Fruit fly (Drosophila melanogaster) whole organism, embryonic: ENCODE data around the gene Stat92E.

Experiments used
- ATbp ChIP-seq: fragments of 200-800 bp; sonication (Bioruptor generic); optimal IDR thresholded peaks from 2 replicates; lab custom pipeline; 2017; ENCODE audit warnings: missing biosample characterization, mild to moderate bottlenecking, missing genetic modification characterization, missing genetic modification reagents
- BEAF-32 ChIP-seq: fragments of 200-800 bp; sonication (Bioruptor generic); optimal IDR thresholded peaks from 3 replicates; lab custom pipeline; 2017; ENCODE audit warnings: missing biosample characterization, missing genetic modification characterization, mild to moderate bottlenecking, moderate library complexity, missing genetic modification reagents
- CG10209 ChIP-seq: fragments of 200-800 bp; sonication (Bioruptor generic); optimal IDR thresholded peaks from 3 replicates; lab custom pipeline; 2017; ENCODE audit warnings: missing biosample characterization, mild to moderate bottlenecking, missing genetic modification characterization, missing genetic modification reagents
- CG10959 ChIP-seq: fragments of 200-800 bp; sonication (Bioruptor generic); IDR thresholded peaks from 2 replicates; pipeline ENCODE4 v1.3.6; 2022; ENCODE audit warnings: missing biosample characterization, missing genetic modification characterization
- CG12299 ChIP-seq: fragments of 200-800 bp; sonication (Bioruptor generic); optimal IDR thresholded peaks from 2 replicates; lab custom pipeline; 2018; ENCODE audit warnings: missing biosample characterization, mild to moderate bottlenecking, missing genetic modification characterization
- CG1233 ChIP-seq: fragments of 200-800 bp; sonication (Bioruptor generic); optimal IDR thresholded peaks from 4 replicates; lab custom pipeline; 2018; ENCODE audit warnings: missing biosample characterization, mild to moderate bottlenecking, missing genetic modification characterization
- CG12942 ChIP-seq: fragments of 200-800 bp; sonication (Bioruptor generic); optimal IDR thresholded peaks from 3 replicates; lab custom pipeline; 2016; ENCODE audit warnings: missing biosample characterization, missing genetic modification characterization
- CG13296 ChIP-seq: fragments of 200-800 bp; sonication (Bioruptor generic); optimal IDR thresholded peaks from 3 replicates; lab custom pipeline; 2018; ENCODE audit warnings: missing biosample characterization, mild to moderate bottlenecking, missing genetic modification characterization
- CG13624 ChIP-seq: fragments of 200-800 bp; sonication (Bioruptor generic); optimal IDR thresholded peaks from 2 replicates; lab custom pipeline; 2016; ENCODE audit warnings: missing biosample characterization, missing genetic modification characterization
- CG14050 ChIP-seq: fragments of 200-800 bp; sonication (Bioruptor generic); IDR thresholded peaks from 3 replicates; pipeline ENCODE4 v1.3.6; 2022; ENCODE audit warnings: missing biosample characterization, missing genetic modification characterization
- CG16863 ChIP-seq: fragments of 200-800 bp; sonication (Bioruptor generic); optimal IDR thresholded peaks from 3 replicates; lab custom pipeline; 2016; ENCODE audit warnings: missing biosample characterization, missing genetic modification characterization
- CG17361 ChIP-seq: fragments of 200-800 bp; sonication (Bioruptor generic); IDR thresholded peaks from 3 replicates; pipeline ENCODE4 v1.3.6; 2022; ENCODE audit warnings: missing biosample characterization, missing genetic modification characterization
- CG18011 ChIP-seq: fragments of 200-800 bp; sonication (Bioruptor generic); optimal IDR thresholded peaks from 2 replicates; lab custom pipeline; 2017; ENCODE audit warnings: missing biosample characterization, missing genetic modification characterization, mild to moderate bottlenecking, moderate library complexity, missing genotype
- CG18476 ChIP-seq: fragments of 200-800 bp; sonication (Bioruptor generic); optimal IDR thresholded peaks from 2 replicates; lab custom pipeline; 2016; ENCODE audit warnings: missing biosample characterization, mild to moderate bottlenecking, missing genetic modification characterization
- CG30020 ChIP-seq: fragments of 200-800 bp; optimal IDR thresholded peaks from 2 replicates; lab custom pipeline; 2019; ENCODE audit warnings: missing biosample characterization, mild to moderate bottlenecking, missing genetic modification characterization, moderate library complexity
- CG32532 ChIP-seq: fragments of 200-800 bp; sonication (Bioruptor generic); IDR thresholded peaks from 2 replicates; pipeline ENCODE4 v1.3.6; 2022; ENCODE audit warnings: missing biosample characterization, missing genetic modification characterization
- CG3726 ChIP-seq: fragments of 200-800 bp; sonication (Bioruptor generic); IDR thresholded peaks from 3 replicates; pipeline ENCODE4, ENCODE4 v1.3.6; 2022; ENCODE audit warnings: missing biosample characterization, missing genetic modification characterization
- CG5953 ChIP-seq: fragments of 200-800 bp; sonication (Bioruptor generic); IDR thresholded peaks from 2 replicates; pipeline ENCODE4 v1.3.6; 2022; ENCODE audit warnings: missing biosample characterization, missing genetic modification characterization
- CG7271 ChIP-seq: fragments of 200-800 bp; sonication (Bioruptor generic); optimal IDR thresholded peaks from 2 replicates; lab custom pipeline; 2018; ENCODE audit warnings: missing biosample characterization, mild to moderate bottlenecking, missing genetic modification characterization, moderate library complexity
- CG7372 ChIP-seq: fragments of 200-800 bp; sonication (Bioruptor generic); IDR thresholded peaks from 2 replicates; pipeline ENCODE4 v1.3.6; 2022; ENCODE audit warnings: missing biosample characterization, missing genetic modification characterization
- CG7745 ChIP-seq: fragments of 200-800 bp; sonication (Bioruptor generic); optimal IDR thresholded peaks from 2 replicates; lab custom pipeline; 2018; ENCODE audit warnings: missing biosample characterization, mild to moderate bottlenecking, missing genetic modification characterization, moderate library complexity
- CG9609 ChIP-seq: fragments of 200-800 bp; sonication (Bioruptor generic); optimal IDR thresholded peaks from 3 replicates; lab custom pipeline; 2016; ENCODE audit warnings: missing biosample characterization, missing genetic modification characterization
- CoRest ChIP-seq: fragments of 200-800 bp; sonication (Bioruptor generic); optimal IDR thresholded peaks from 3 replicates; lab custom pipeline; 2018; ENCODE audit warnings: missing biosample characterization, mild to moderate bottlenecking, missing genetic modification characterization, moderate library complexity
- H15 ChIP-seq: fragments of 200-800 bp; sonication (Bioruptor generic); IDR thresholded peaks from 3 replicates; pipeline ENCODE4 v1.3.6; 2022; ENCODE audit warnings: missing biosample characterization, missing genetic modification characterization
- MESR4 ChIP-seq: fragments of 200-800 bp; sonication (Bioruptor generic); optimal IDR thresholded peaks from 2 replicates; lab custom pipeline; 2018; ENCODE audit warnings: missing biosample characterization, mild to moderate bottlenecking, missing genetic modification characterization, moderate library complexity
- NC2α ChIP-seq: fragments of 200-800 bp; sonication (Bioruptor generic); optimal IDR thresholded peaks from 2 replicates; lab custom pipeline; 2016; ENCODE audit warnings: missing biosample characterization, missing genetic modification characterization
- NFAT ChIP-seq: fragments of 200-800 bp; sonication (Bioruptor generic); IDR thresholded peaks from 2 replicates; pipeline ENCODE4 v1.3.6; 2022; ENCODE audit warnings: missing biosample characterization, missing genetic modification characterization
- ash1 ChIP-seq: fragments of 200-800 bp; sonication (Bioruptor generic); optimal IDR thresholded peaks from 2 replicates; lab custom pipeline; 2018; ENCODE audit warnings: missing biosample characterization, mild to moderate bottlenecking, missing genetic modification characterization
- chm ChIP-seq: fragments of 200-800 bp; sonication (Bioruptor generic); IDR thresholded peaks from 2 replicates; pipeline ENCODE4 v1.3.6; 2022; ENCODE audit warnings: missing biosample characterization, missing genetic modification characterization
- crp ChIP-seq, 2 experiments: fragments of 200-800 bp; sonication (Bioruptor generic); optimal IDR thresholded peaks; 2 replicates in 1 of 2; 3 replicates in 1 of 2; lab custom pipeline; 2017; ENCODE audit warnings: missing biosample characterization in 2 of 2, missing genetic modification characterization in 2 of 2, mild to moderate bottlenecking in 1 of 2, moderate library complexity in 1 of 2
- dysf ChIP-seq: fragments of 200-800 bp; sonication (Bioruptor generic); IDR thresholded peaks from 3 replicates; pipeline ENCODE4 v1.3.6; 2022; ENCODE audit warnings: missing biosample characterization, missing genetic modification characterization
- fu2 ChIP-seq: fragments of 200-800 bp; sonication (Bioruptor generic); optimal IDR thresholded peaks from 2 replicates; lab custom pipeline; 2016; ENCODE audit warnings: missing biosample characterization, missing genetic modification characterization
- gce ChIP-seq: fragments of 200-800 bp; sonication (Bioruptor generic); IDR thresholded peaks from 3 replicates; pipeline ENCODE4 v1.3.6; 2022; ENCODE audit warnings: missing biosample characterization, missing genetic modification characterization
- ham ChIP-seq: fragments of 200-800 bp; sonication (Bioruptor generic); IDR thresholded peaks from 2 replicates; pipeline ENCODE4 v1.3.6; 2022; ENCODE audit warnings: missing biosample characterization, missing genetic modification characterization
- hkb ChIP-seq, 2 experiments: fragments of 200-800 bp in 1 of 2; fragments of >200 bp in 1 of 2; sonication (Bioruptor generic) in 1 of 2; IDR thresholded peaks in 1 of 2; optimal IDR thresholded peaks in 1 of 2; 2 replicates each; pipeline versions ENCODE4 v1.3.6 to Lab custom; 2017 to 2022; ENCODE audit warnings: missing biosample characterization in 1 of 2, missing genetic modification characterization in 1 of 2
- ind ChIP-seq: fragments of 200-800 bp; sonication (Bioruptor generic); optimal IDR thresholded peaks from 3 replicates; lab custom pipeline; 2016; ENCODE audit warnings: missing biosample characterization, missing genetic modification characterization
- klu ChIP-seq: fragments of 200-800 bp; sonication (Bioruptor generic); IDR thresholded peaks from 2 replicates; pipeline ENCODE4 v1.3.6; 2022; ENCODE audit warnings: missing biosample characterization, missing genetic modification characterization
- nerfin-1 ChIP-seq: fragments of 200-800 bp; sonication (Bioruptor generic); optimal IDR thresholded peaks from 3 replicates; lab custom pipeline; 2019; ENCODE audit warnings: missing biosample characterization, mild to moderate bottlenecking, missing genetic modification characterization, moderate library complexity
- repo ChIP-seq: fragments of 200-800 bp; sonication (Bioruptor generic); optimal IDR thresholded peaks from 2 replicates; lab custom pipeline; 2016; ENCODE audit warnings: missing biosample characterization, missing genetic modification characterization
- slp2 ChIP-seq: fragments of 200-800 bp; sonication (Bioruptor generic); optimal IDR thresholded peaks from 2 replicates; lab custom pipeline; 2016; ENCODE audit warnings: missing biosample characterization, missing genetic modification characterization
- tin ChIP-seq: fragments of 200-800 bp; sonication (Bioruptor generic); optimal IDR thresholded peaks from 3 replicates; lab custom pipeline; 2016; ENCODE audit warnings: missing biosample characterization, missing genetic modification characterization
- unpg ChIP-seq: fragments of 200-800 bp; sonication (Bioruptor generic); optimal IDR thresholded peaks from 3 replicates; lab custom pipeline; 2018; ENCODE audit warnings: missing biosample characterization, mild to moderate bottlenecking, missing genetic modification characterization, moderate library complexity
- wdn ChIP-seq: fragments of 200-800 bp; sonication (Bioruptor generic); IDR thresholded peaks from 2 replicates; pipeline ENCODE4 v1.3.6; 2022; ENCODE audit warnings: missing biosample characterization, missing genetic modification characterization

Stat92E gene

DNA sequence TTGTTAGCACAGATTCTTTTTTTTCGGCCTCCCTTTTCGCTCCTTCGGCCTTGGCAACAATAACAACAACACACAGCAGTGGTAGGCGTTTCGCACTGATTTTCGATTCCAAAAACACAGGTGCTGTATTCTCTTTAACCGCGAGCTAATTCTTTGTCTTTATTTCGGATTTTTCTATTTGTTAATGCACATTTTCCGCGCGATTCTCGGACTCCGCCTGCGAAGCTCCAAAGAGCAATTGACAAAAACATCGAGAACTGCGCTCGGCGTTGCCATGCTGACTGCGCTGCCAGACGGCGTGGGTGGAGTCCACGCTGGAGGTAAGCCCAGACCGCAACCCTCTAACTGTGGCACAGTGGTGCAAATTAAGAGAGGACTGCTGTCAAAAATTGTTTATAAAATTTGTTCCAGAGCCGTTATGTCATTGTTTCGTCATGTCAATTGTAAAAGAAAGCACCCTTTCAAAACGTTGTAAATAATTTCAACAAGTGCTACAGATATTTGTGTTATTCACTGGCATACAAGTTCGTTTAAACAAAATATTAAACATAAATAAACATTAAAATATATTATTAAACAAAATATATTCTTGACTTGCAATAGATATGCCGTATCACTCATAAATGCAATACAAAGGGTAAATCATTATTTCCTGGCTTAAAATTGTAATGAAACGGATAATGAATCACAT lies 5.4 kb upstream of the Stat92E start, which contains the start of the genes DPCoAC and CG5180 (continued):
- TF ChIP-seq CG13296 (GFP tag; lab: Kevin White, UChicago), result no peak
- TF ChIP-seq crp (GFP tag; optimal IDR thresholded peaks at IDR 0.05; lab: Kevin White, UChicago), result peak in 1 of 2 experiments; percentile 36
- peak; percentile 73 for TF ChIP-seq CoRest (tag; lab: Kevin White, UChicago)
- TF ChIP-seq ind (GFP tag; lab: Kevin White, UChicago), result peak; percentile 72
- TF ChIP-seq slp2, result peak; percentile 56
- no peak for TF ChIP-seq ATbp (GFP tag; lab: Kevin White, UChicago)
- TF ChIP-seq CG18011 (GFP tag; lab: Kevin White, UChicago), result no peak
- TF ChIP-seq repo (GFP tag; lab: Kevin White, UChicago), result peak; percentile 44
- TF ChIP-seq wdn (GFP tag; lab: Robert Waterston, UW), result peak; percentile 57
- TF ChIP-seq chm (GFP tag; lab: Robert Waterston, UW), result peak; percentile 81
- TF ChIP-seq CG9609, result peak; percentile 74
- TF ChIP-seq CG7372 (GFP tag; lab: Robert Waterston, UW), result peak; percentile 68; the same call in 1 of the 2 replicates
- peak; percentile 57 for TF ChIP-seq CG10959 (GFP tag; lab: Robert Waterston, UW)
- peak; percentile 1 for TF ChIP-seq CG18476
- TF ChIP-seq BEAF-32 (GFP tag; lab: Kevin White, UChicago), result peak; percentile 63
- TF ChIP-seq hkb (optimal IDR thresholded peaks at IDR 0.05; lab: Kevin White, UChicago), result no peak
- no peak; the same call in 1 of the 2 replicates for TF ChIP-seq hkb (GFP tag; IDR thresholded peaks at IDR 0.05; lab: Robert Waterston, UW)
- TF ChIP-seq ash1 (GFP tag; lab: Kevin White, UChicago), result peak; percentile 71
- peak; percentile 62 for TF ChIP-seq fu2 (GFP tag; lab: Kevin White, UChicago)
- peak; percentile 60 for TF ChIP-seq CG12299
- peak; percentile 28 for TF ChIP-seq CG10209 (GFP tag; lab: Kevin White, UChicago)
- TF ChIP-seq ham (GFP tag; lab: Robert Waterston, UW), result peak; percentile 35; the same call in 1 of the 2 replicates
- peak; percentile 72 for TF ChIP-seq tin (GFP tag; lab: Kevin White, UChicago)
- peak; percentile 78 for TF ChIP-seq CG17361 (GFP tag; lab: Robert Waterston, UW)
- TF ChIP-seq CG1233 (GFP tag; lab: Kevin White, UChicago), result peak; percentile 50
- no peak for TF ChIP-seq CG7271
- TF ChIP-seq NC2α, result no peak
- TF ChIP-seq CG16863 (GFP tag; lab: Kevin White, UChicago), result peak; percentile 51
- peak; percentile 73 for TF ChIP-seq dysf (GFP tag; lab: Robert Waterston, UW)
- peak; percentile 61 for TF ChIP-seq H15 (GFP tag; lab: Robert Waterston, UW)
- peak; percentile 32 for TF ChIP-seq CG30020 (tag; lab: Kevin White, UChicago)
- peak; percentile 92 for TF ChIP-seq NFAT
- TF ChIP-seq CG7745 (tag; lab: Kevin White, UChicago), result no peak
- no peak for TF ChIP-seq CG5953 (GFP tag; lab: Robert Waterston, UW)
- TF ChIP-seq MESR4 (GFP tag; lab: Kevin White, UChicago), result peak; percentile 74
- peak; percentile 25 for TF ChIP-seq unpg (GFP tag; lab: Kevin White, UChicago)
- TF ChIP-seq CG14050, result peak; percentile 37; the same call in 2 of the 3 replicates
- TF ChIP-seq CG12942 (GFP tag; lab: Kevin White, UChicago), result peak; percentile 45
- 0 out of 3 replicates have a peak, but pooled peaks have one; percentile 47 for TF ChIP-seq gce (GFP tag; lab: Robert Waterston, UW)
- peak; percentile 86 for TF ChIP-seq CG32532 (GFP tag; lab: Robert Waterston, UW)
- TF ChIP-seq nerfin-1, result peak; percentile 14
- no peak for TF ChIP-seq CG3726 (GFP tag; lab: Robert Waterston, UW)
- TF ChIP-seq CG13624, result peak; percentile 41
- TF ChIP-seq klu (GFP tag; lab: Robert Waterston, UW), result peak; percentile 87
